Worm (Caenorhabditis elegans): ENCODE data around the gene D1014.2.

DNA sequence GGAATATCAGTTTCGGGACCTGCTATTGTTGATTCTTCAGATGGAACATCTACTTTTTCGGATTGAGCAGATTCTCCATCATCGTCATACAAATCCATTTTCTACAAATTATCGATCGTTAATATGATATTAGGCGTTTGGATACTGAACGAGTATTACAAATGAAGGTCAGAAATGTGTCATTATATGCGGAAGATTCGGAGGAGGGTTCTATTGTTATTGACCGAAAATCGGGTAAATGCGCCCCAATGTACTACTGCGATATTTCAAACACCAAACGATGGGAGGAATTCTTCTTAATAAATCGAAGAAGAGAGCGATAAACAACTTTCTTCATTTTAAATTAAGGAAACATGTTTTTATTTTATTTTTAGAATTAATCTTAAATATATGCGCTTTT lies 14.5 kb upstream of the D1014.2 start, which contains the start of gene spr-1:
- TF ChIP-seq him-1 (tag; optimal IDR thresholded peaks at IDR 0.05) (no peak), dao-5 (tag; optimal IDR thresholded peaks at IDR 0.05) (no peak)

All from whole organism, L4/young adult.